Worm (Caenorhabditis elegans) whole organism, L1 larva: ENCODE data around the gene lec-5.
A peak's percentile ranks its signal among the peaks of the same experiment; 100 is the strongest.

ENCODE experiments used
- ceh-88 ChIP-seq: fragments of 200-800 bp; sonication (Bioruptor generic); IDR thresholded peaks from 2 replicates; pipeline ENCODE4 v1.3.6; 2022; ENCODE audit warnings: missing genetic modification characterization, missing compliant biosample characterization
- ceh-90 ChIP-seq: sonication (generic microtip); optimal IDR thresholded peaks from 2 replicates; lab custom pipeline; 2016; ENCODE audit warnings: missing genetic modification characterization, missing compliant biosample characterization
- ces-1 ChIP-seq: fragments of 150-350 bp; optimal IDR thresholded peaks from 2 replicates; lab custom pipeline; 2014; ENCODE audit warnings: missing biosample characterization, missing genetic modification reagents, missing genetic modification characterization
- dpl-1 ChIP-seq, 3 experiments: fragments of 150-350 bp in 2 of 3; sonication (generic microtip) in 1 of 3; optimal IDR thresholded peaks; 2 replicates each; lab custom pipeline; 2014 to 2017; ENCODE audit warnings: missing biosample characterization in 3 of 3, missing genetic modification characterization in 3 of 3, missing genetic modification reagents in 3 of 3
- dsc-1 ChIP-seq: sonication (generic microtip); optimal IDR thresholded peaks from 2 replicates; lab custom pipeline; 2016; ENCODE audit warnings: mild to moderate bottlenecking, missing genetic modification characterization, missing compliant biosample characterization
- efl-1 ChIP-seq, 4 experiments: fragments of 150-350 bp; optimal IDR thresholded peaks in 3 of 4; peaks in 1 of 4; 1 replicate in 1 of 4; 2 replicates in 3 of 4; lab custom pipeline; 2014; ENCODE audit warnings: missing biosample characterization in 2 of 4, missing genetic modification characterization in 2 of 4, missing genetic modification reagents in 2 of 4
- elt-2 ChIP-seq: sonication (generic microtip); optimal IDR thresholded peaks from 2 replicates; lab custom pipeline; 2016; ENCODE audit warnings: missing genetic modification characterization, mild to moderate bottlenecking, inconsistent platforms, missing compliant biosample characterization, missing genetic modification reagents
- ets-5 ChIP-seq: fragments of 200-800 bp; sonication (Bioruptor generic); IDR thresholded peaks from 2 replicates; pipeline ENCODE4 v1.3.6; 2022; ENCODE audit warnings: missing genetic modification characterization, missing compliant biosample characterization
- fkh-8 ChIP-seq: sonication (generic microtip); optimal IDR thresholded peaks from 2 replicates; lab custom pipeline; 2016; ENCODE audit warnings: mild to moderate bottlenecking, missing genetic modification characterization, missing compliant biosample characterization
- fos-1 ChIP-seq: fragments of 150-350 bp; optimal IDR thresholded peaks from 2 replicates; lab custom pipeline; 2014; ENCODE audit warnings: missing biosample characterization, missing genetic modification characterization
- lin-14 ChIP-seq: fragments of 200-800 bp; sonication (Bioruptor generic); optimal IDR thresholded peaks from 2 replicates; lab custom pipeline; 2018; ENCODE audit warnings: mild to moderate bottlenecking, missing genetic modification characterization, moderate library complexity, missing compliant biosample characterization
- lir-3 ChIP-seq: sonication (generic microtip); optimal IDR thresholded peaks from 2 replicates; lab custom pipeline; 2016; ENCODE audit warnings: mild to moderate bottlenecking, missing genetic modification characterization, moderate library complexity, missing compliant biosample characterization; ENCODE audit not compliant: poor library complexity
- lsy-2 ChIP-seq, 2 experiments: fragments of 150-350 bp; optimal IDR thresholded peaks; 2 replicates each; lab custom pipeline; 2014; ENCODE audit warnings: missing biosample characterization in 2 of 2, missing genetic modification characterization in 2 of 2
- mef-2 ChIP-seq: fragments of 150-350 bp; optimal IDR thresholded peaks from 2 replicates; lab custom pipeline; 2014; ENCODE audit warnings: missing biosample characterization, missing genetic modification characterization
- nhr-20 ChIP-seq: sonication (generic microtip); optimal IDR thresholded peaks from 2 replicates; lab custom pipeline; 2016; ENCODE audit warnings: mild to moderate bottlenecking, missing genetic modification characterization, missing compliant biosample characterization
- nhr-28 ChIP-seq: fragments of 150-350 bp; optimal IDR thresholded peaks from 2 replicates; lab custom pipeline; 2014; ENCODE audit warnings: missing biosample characterization, missing genetic modification characterization
- nhr-71 ChIP-seq: sonication (generic microtip); optimal IDR thresholded peaks from 2 replicates; lab custom pipeline; 2016; ENCODE audit warnings: mild to moderate bottlenecking, missing genetic modification characterization, moderate library complexity, missing compliant biosample characterization
- nhr-85 ChIP-seq: sonication (generic microtip); peaks from one replicate; lab custom pipeline; 2016; ENCODE audit warnings: missing genetic modification characterization, inconsistent platforms, missing compliant biosample characterization
- pag-3 ChIP-seq: sonication (generic microtip); optimal IDR thresholded peaks from 2 replicates; lab custom pipeline; 2017; ENCODE audit warnings: missing genetic modification characterization, mild to moderate bottlenecking, missing compliant biosample characterization, antibody characterized with exemption, borderline replicate concordance; ENCODE audit not compliant: insufficient read depth
- pax-3 ChIP-seq: fragments of 200-800 bp; sonication (Bioruptor generic); optimal IDR thresholded peaks from 2 replicates; lab custom pipeline; 2018; ENCODE audit warnings: mild to moderate bottlenecking, missing genetic modification characterization, moderate library complexity, missing compliant biosample characterization
- snpc-4 ChIP-seq: fragments of 150-350 bp; optimal IDR thresholded peaks from 2 replicates; lab custom pipeline; 2014; ENCODE audit warnings: missing biosample characterization, missing genetic modification characterization
- sox-4 ChIP-seq: sonication (generic microtip); optimal IDR thresholded peaks from 2 replicates; lab custom pipeline; 2016; ENCODE audit warnings: missing genetic modification characterization, missing compliant biosample characterization
- sptf-1 ChIP-seq: fragments of 150-350 bp; optimal IDR thresholded peaks from 2 replicates; lab custom pipeline; 2014; ENCODE audit warnings: missing biosample characterization, missing genetic modification characterization
- swsn-7 ChIP-seq: sonication (generic microtip); optimal IDR thresholded peaks from 2 replicates; lab custom pipeline; 2016; ENCODE audit warnings: missing genetic modification characterization, missing compliant biosample characterization
- unc-130 ChIP-seq: fragments of 150-350 bp; optimal IDR thresholded peaks from 2 replicates; lab custom pipeline; 2017; ENCODE audit warnings: missing biosample characterization, missing genetic modification characterization, inconsistent platforms
- vab-15 ChIP-seq: sonication (generic microtip); optimal IDR thresholded peaks from 2 replicates; lab custom pipeline; 2017; ENCODE audit warnings: missing genotype, mild to moderate bottlenecking, missing genetic modification characterization, missing compliant biosample characterization
- xbp-1 ChIP-seq: sonication (generic microtip); optimal IDR thresholded peaks from 2 replicates; lab custom pipeline; 2016; ENCODE audit warnings: missing genetic modification characterization, missing compliant biosample characterization
- zag-1 ChIP-seq: fragments of 150-350 bp; optimal IDR thresholded peaks from 2 replicates; lab custom pipeline; 2014; ENCODE audit warnings: missing biosample characterization, missing genetic modification characterization
- ztf-11 ChIP-seq, 2 experiments: sonication (generic microtip); optimal IDR thresholded peaks; 2 replicates each; lab custom pipeline; 2016 to 2017; ENCODE audit warnings: missing genetic modification characterization in 2 of 2, missing biosample characterization in 1 of 2, missing compliant biosample characterization in 1 of 2

The lec-5 gene

ce11 chrII:5873564-5874070 is 32.7 kb upstream of the lec-5 start, which contains the start of gene tex-2 (continued):
- TF ChIP-seq sptf-1 (tag; lab: Kevin White, UChicago) (no peak), mef-2 (tag; lab: Kevin White, UChicago) (no peak), zag-1 (tag; lab: Kevin White, UChicago) (no peak), snpc-4 (no peak), fos-1 (no peak), ceh-90 (tag; lab: Kevin White, UChicago) (no peak), ceh-88 (GFP tag; lab: Robert Waterston, UW) (no peak), pax-3 (no peak), xbp-1 (tag; lab: Kevin White, UChicago) (peak; percentile 19), vab-15 (tag; lab: Kevin White, UChicago) (no peak), swsn-7 (no peak)

- peak; percentile 51 for TF ChIP-seq elt-2 (tag; lab: Kevin White, UChicago)
- no peak for TF ChIP-seq nhr-20 (tag; lab: Kevin White, UChicago)
Measured at ce11 chrII:5872414-5872813, 31.5 kb upstream of the lec-5 start.

ce11 chrII:5871508-5871907 is 30.6 kb upstream of the lec-5 start:
- TF ChIP-seq ztf-11 (tag; optimal IDR thresholded peaks at IDR 0.05; lab: Kevin White, UChicago), result no peak
- no peak for TF ChIP-seq nhr-71 (tag; lab: Kevin White, UChicago)
- no peak for TF ChIP-seq unc-130 (tag; lab: Kevin White, UChicago)
- peak; percentile 39 for TF ChIP-seq nhr-85
- TF ChIP-seq dsc-1, result peak; percentile 48
- no peak for TF ChIP-seq ces-1 (GFP tag; lab: Kevin White, UChicago)
- TF ChIP-seq lin-14 (GFP tag; lab: Kevin White, UChicago), result peak; percentile 48
- peak in 1 of 2 experiments; percentile 15 for TF ChIP-seq lsy-2 (tag; optimal IDR thresholded peaks at IDR 0.05; lab: Kevin White, UChicago)

- no peak for TF ChIP-seq efl-1 (optimal IDR thresholded peaks at IDR 0.05; lab: Kevin White, UChicago)
- TF ChIP-seq efl-1 (GFP tag; optimal IDR thresholded peaks at IDR 0.05 in 1 of 2; lab: Kevin White, UChicago), result peak in 1 of 2 experiments; percentile 40
- TF ChIP-seq pax-3, result no peak
- TF ChIP-seq dpl-1 (GFP tag; optimal IDR thresholded peaks at IDR 0.05; lab: Kevin White, UChicago), result peak in 1 of 3 experiments; percentile 20
Measured at ce11 chrII:5866920-5867319, 26.0 kb upstream of the lec-5 start.

- no peak for TF ChIP-seq zag-1 (tag; lab: Kevin White, UChicago)
- TF ChIP-seq nhr-28 (tag; lab: Kevin White, UChicago), result no peak
- TF ChIP-seq fkh-8 (tag; lab: Kevin White, UChicago), result no peak
- TF ChIP-seq elt-2 (tag; lab: Kevin White, UChicago), result peak; percentile 47
- no peak for TF ChIP-seq pag-3 (tag; lab: Kevin White, UChicago)
- TF ChIP-seq ets-5 (GFP tag; lab: Robert Waterston, UW), result no peak
- TF ChIP-seq lir-3 (tag; lab: Kevin White, UChicago), result no peak
- TF ChIP-seq nhr-85, result no peak
Measured at ce11 chrII:5865405-5866308, 24.8 kb upstream of the lec-5 start, which contains the start of gene F55C12.19. Gene F55C12.19 (plus strand): TSS chrII:5866139.

ce11 chrII:5863893-5864292 is 23.0 kb upstream of the lec-5 start, which contains the start of gene tag-234:
Gene tag-234 (plus strand): TSS chrII:5864193.
- TF ChIP-seq mef-2 (tag; lab: Kevin White, UChicago), result no peak
- no peak for TF ChIP-seq sox-4 (tag; lab: Kevin White, UChicago)
- peak; percentile 2 for TF ChIP-seq elt-2 (tag; lab: Kevin White, UChicago)
